Worm (Caenorhabditis elegans): Measurements from ENCODE around the gene srw-130.

DNA sequence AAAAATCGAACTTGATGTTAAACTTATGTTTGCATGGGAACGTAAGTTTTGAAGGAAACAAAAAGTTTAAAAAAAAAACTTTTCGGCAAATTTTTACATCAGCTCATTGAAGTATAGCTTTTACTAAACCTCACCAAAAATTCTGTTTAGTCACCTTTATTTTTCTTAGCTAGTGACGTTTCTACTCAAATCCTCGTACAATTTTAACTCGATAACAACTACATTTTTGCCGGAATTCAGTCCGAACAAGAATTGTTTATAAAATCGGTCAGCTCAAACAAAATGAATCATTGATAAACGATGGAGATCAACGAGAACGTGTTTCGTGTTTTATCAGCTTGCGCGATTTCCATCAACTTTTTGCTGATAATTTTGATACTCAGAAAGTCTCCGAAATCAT is 21.8 kb downstream of the srw-130 start, which contains the start of gene str-260:
- TF ChIP-seq grh-1 (GFP tag; IDR thresholded peaks at IDR 0.05), result no peak
- TF ChIP-seq hlh-17 (GFP tag; optimal IDR thresholded peaks at IDR 0.05; ENCODE audit: borderline replicate concordance), result no peak
- no peak for TF ChIP-seq ceh-90 (tag; optimal IDR thresholded peaks at IDR 0.05)
- no peak for TF ChIP-seq ama-1 (optimal IDR thresholded peaks at IDR 0.05)
- TF ChIP-seq efl-1 (optimal IDR thresholded peaks at IDR 0.05), result no peak
- no peak for TF ChIP-seq efl-1 (GFP tag; optimal IDR thresholded peaks at IDR 0.05 in 1 of 2)
- TF ChIP-seq lin-35 (GFP tag; optimal IDR thresholded peaks at IDR 0.05), result no peak
- no peak for TF ChIP-seq snu-23 (GFP tag; optimal IDR thresholded peaks at IDR 0.05)
- no peak for TF ChIP-seq aly-2 (tag; optimal IDR thresholded peaks at IDR 0.05)
- TF ChIP-seq nhr-76 (tag; optimal IDR thresholded peaks at IDR 0.05), result no peak
- TF ChIP-seq unc-86 (tag; optimal IDR thresholded peaks at IDR 0.05), result no peak

All from whole organism, L1 larva.